Worm (Caenorhabditis elegans) whole organism, late embryonic: Measurements from ENCODE around the gene vars-1.

ENCODE experiments used
- C08G9.2 ChIP-seq: sonication (generic microtip); optimal IDR thresholded peaks from 2 replicates; lab custom pipeline; 2016; ENCODE audit warnings: mild to moderate bottlenecking, missing genetic modification characterization, moderate library complexity, missing compliant biosample characterization
- F13H6.1 ChIP-seq: sonication (generic microtip); optimal IDR thresholded peaks from 2 replicates; lab custom pipeline; 2016; ENCODE audit warnings: missing genetic modification characterization, missing compliant biosample characterization
- K02D7.2 ChIP-seq: sonication (generic microtip); optimal IDR thresholded peaks from 2 replicates; lab custom pipeline; 2017; ENCODE audit warnings: mild to moderate bottlenecking, missing genetic modification characterization, missing compliant biosample characterization
- K09A11.1 ChIP-seq: sonication (generic microtip); optimal IDR thresholded peaks from 2 replicates; lab custom pipeline; 2017; ENCODE audit warnings: antibody characterized with exemption, mild to moderate bottlenecking, missing genetic modification characterization, missing compliant biosample characterization; ENCODE audit not compliant: insufficient read depth
- ahr-1 ChIP-seq: sonication (generic microtip); optimal IDR thresholded peaks from 2 replicates; lab custom pipeline; 2016; ENCODE audit warnings: missing genetic modification characterization, missing compliant biosample characterization
- ama-1 ChIP-seq: fragments of 150-350 bp; optimal IDR thresholded peaks from 2 replicates; lab custom pipeline; 2014
- ceh-14 ChIP-seq: sonication (generic microtip); optimal IDR thresholded peaks from 2 replicates; lab custom pipeline; 2016; ENCODE audit warnings: missing genotype, missing genetic modification characterization, missing compliant biosample characterization
- ceh-30 ChIP-seq: fragments of 150-350 bp; optimal IDR thresholded peaks from 2 replicates; lab custom pipeline; 2014; ENCODE audit warnings: missing biosample characterization, missing genetic modification characterization
- ceh-31 ChIP-seq: sonication (generic microtip); optimal IDR thresholded peaks from 2 replicates; lab custom pipeline; 2016; ENCODE audit warnings: missing genetic modification characterization, missing compliant biosample characterization
- ceh-34 ChIP-seq: sonication (generic microtip); optimal IDR thresholded peaks from 2 replicates; lab custom pipeline; 2016; ENCODE audit warnings: mild to moderate bottlenecking, missing genetic modification characterization, missing compliant biosample characterization
- ceh-45 ChIP-seq: fragments of 200-800 bp; sonication (Bioruptor generic); IDR thresholded peaks from 2 replicates; pipeline ENCODE4 v1.3.6; 2022; ENCODE audit warnings: missing genetic modification reagents, missing genetic modification characterization, missing compliant biosample characterization
- ceh-6 ChIP-seq: fragments of 200-800 bp; sonication (Bioruptor generic); optimal IDR thresholded peaks from 2 replicates; lab custom pipeline; 2018; ENCODE audit warnings: mild to moderate bottlenecking, missing genetic modification characterization, missing compliant biosample characterization
- ceh-9 ChIP-seq: sonication (generic microtip); optimal IDR thresholded peaks from 2 replicates; lab custom pipeline; 2016; ENCODE audit warnings: mild to moderate bottlenecking, missing genetic modification characterization, inconsistent platforms, missing compliant biosample characterization
- dmd-4 ChIP-seq: sonication (generic microtip); optimal IDR thresholded peaks from 2 replicates; lab custom pipeline; 2016; ENCODE audit warnings: borderline replicate concordance, missing genetic modification characterization, missing compliant biosample characterization
- elt-2 ChIP-seq: sonication (generic microtip); optimal IDR thresholded peaks from 2 replicates; lab custom pipeline; 2016; ENCODE audit warnings: missing genetic modification reagents, missing genetic modification characterization, missing compliant biosample characterization
- elt-4 ChIP-seq: sonication (generic microtip); optimal IDR thresholded peaks from 2 replicates; lab custom pipeline; 2016; ENCODE audit warnings: missing genetic modification characterization, missing compliant biosample characterization
- ets-4 ChIP-seq: sonication (generic microtip); optimal IDR thresholded peaks from 2 replicates; lab custom pipeline; 2016; ENCODE audit warnings: missing genetic modification characterization, missing compliant biosample characterization
- eyg-1 ChIP-seq: sonication (generic microtip); optimal IDR thresholded peaks from 2 replicates; lab custom pipeline; 2016; ENCODE audit warnings: missing genotype, missing genetic modification characterization, missing compliant biosample characterization
- fax-1 ChIP-seq: sonication (generic microtip); optimal IDR thresholded peaks from 2 replicates; lab custom pipeline; 2016; ENCODE audit warnings: missing genotype, missing genetic modification characterization, missing compliant biosample characterization
- fkh-6 ChIP-seq: sonication (generic microtip); optimal IDR thresholded peaks from 2 replicates; lab custom pipeline; 2016; ENCODE audit warnings: missing genetic modification characterization, missing compliant biosample characterization
- hlh-15 ChIP-seq: sonication (generic microtip); optimal IDR thresholded peaks from 2 replicates; lab custom pipeline; 2016; ENCODE audit warnings: missing genetic modification characterization, missing compliant biosample characterization
- hlh-30 ChIP-seq: sonication (generic microtip); optimal IDR thresholded peaks from 2 replicates; lab custom pipeline; 2017; ENCODE audit warnings: antibody characterized with exemption, missing genetic modification characterization, missing compliant biosample characterization; ENCODE audit not compliant: insufficient read depth
- lin-11 ChIP-seq: fragments of 200-800 bp; sonication (Bioruptor generic); optimal IDR thresholded peaks from 2 replicates; lab custom pipeline; 2018; ENCODE audit warnings: mild to moderate bottlenecking, missing genetic modification characterization, missing compliant biosample characterization
- nhr-11 ChIP-seq: fragments of 150-350 bp; optimal IDR thresholded peaks from 2 replicates; lab custom pipeline; 2014; ENCODE audit warnings: missing biosample characterization, missing genetic modification characterization
- nhr-232 ChIP-seq: sonication (generic microtip); optimal IDR thresholded peaks from 2 replicates; lab custom pipeline; 2016; ENCODE audit warnings: missing genetic modification characterization, missing compliant biosample characterization
- odd-2 ChIP-seq: sonication (generic microtip); optimal IDR thresholded peaks from 2 replicates; lab custom pipeline; 2017; ENCODE audit warnings: antibody characterized with exemption, mild to moderate bottlenecking, missing genetic modification characterization, missing compliant biosample characterization
- pag-3 ChIP-seq: sonication (generic microtip); optimal IDR thresholded peaks from 2 replicates; lab custom pipeline; 2016; ENCODE audit warnings: missing compliant biosample characterization, missing genetic modification characterization, borderline replicate concordance
- pha-4 ChIP-seq: fragments of 150-350 bp; optimal IDR thresholded peaks from 2 replicates; lab custom pipeline; 2018; ENCODE audit warnings: missing biosample characterization, missing genetic modification reagents, missing genetic modification characterization
- pros-1 ChIP-seq: fragments of 150-350 bp; optimal IDR thresholded peaks from 2 replicates; lab custom pipeline; 2014; ENCODE audit warnings: missing biosample characterization, missing genetic modification reagents, missing genetic modification characterization
- rnt-1 ChIP-seq: sonication (generic microtip); optimal IDR thresholded peaks from 2 replicates; lab custom pipeline; 2016; ENCODE audit warnings: missing genetic modification characterization, missing compliant biosample characterization
- syd-9 ChIP-seq: sonication (generic microtip); optimal IDR thresholded peaks from 2 replicates; lab custom pipeline; 2016; ENCODE audit warnings: mild to moderate bottlenecking, missing genetic modification characterization, moderate library complexity, missing compliant biosample characterization
- tbx-2 ChIP-seq: sonication (generic microtip); optimal IDR thresholded peaks from 2 replicates; lab custom pipeline; 2016; ENCODE audit warnings: missing genetic modification characterization, missing compliant biosample characterization
- tbx-7 ChIP-seq: sonication (generic microtip); optimal IDR thresholded peaks from 2 replicates; lab custom pipeline; 2016; ENCODE audit warnings: missing genotype, missing genetic modification characterization, missing compliant biosample characterization
- unc-3 ChIP-seq, 2 experiments: fragments of 200-800 bp in 1 of 2; sonication (Bioruptor generic) in 1 of 2; sonication (generic microtip) in 1 of 2; conservative IDR thresholded peaks in 1 of 2; optimal IDR thresholded peaks in 1 of 2; 2 replicates each; pipeline versions ENCODE4 v1.3.6 to Lab custom; 2016 to 2022; ENCODE audit warnings: missing compliant biosample characterization in 2 of 2, missing genetic modification characterization in 2 of 2, missing genetic modification reagents in 1 of 2
- unc-55 ChIP-seq: sonication (generic microtip); optimal IDR thresholded peaks from 2 replicates; lab custom pipeline; 2017; ENCODE audit warnings: missing biosample characterization, missing genetic modification reagents, missing genetic modification characterization
- unc-86 ChIP-seq: sonication (generic microtip); optimal IDR thresholded peaks from 2 replicates; lab custom pipeline; 2016; ENCODE audit warnings: missing genetic modification characterization, missing compliant biosample characterization
- zip-5 ChIP-seq: sonication (generic microtip); optimal IDR thresholded peaks from 2 replicates; lab custom pipeline; 2016; ENCODE audit warnings: missing genetic modification characterization, missing compliant biosample characterization

Gene vars-1

DNA sequence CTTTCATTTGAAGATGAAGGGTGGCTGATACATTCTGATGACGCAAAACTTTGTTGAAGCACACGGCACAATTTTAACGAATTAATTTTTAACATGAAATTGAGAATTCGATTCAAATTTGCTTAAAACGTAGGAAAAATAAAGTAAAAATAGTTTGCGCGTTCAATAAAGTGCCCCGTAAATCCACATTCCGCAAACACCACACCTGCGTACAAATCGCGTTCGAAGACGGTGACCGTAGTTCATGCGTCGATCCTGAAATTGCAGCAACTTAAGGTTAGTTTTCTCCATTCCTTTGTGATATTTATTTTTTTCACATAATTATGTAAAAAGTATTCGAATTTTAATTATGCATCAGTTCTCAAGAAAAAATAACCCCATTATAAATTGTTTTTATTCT is 6.5 kb upstream of the vars-1 start, which contains the start of gene F43H9.3:
Gene F43H9.3, minus strand, starts transcription at position 189 of the 400 bp plus-strand sequence.
- TF ChIP-seq ceh-30 (tag; lab: Kevin White, UChicago), result no peak
- TF ChIP-seq dmd-4 (tag; lab: Kevin White, UChicago), result no peak
- TF ChIP-seq nhr-11 (tag; lab: Kevin White, UChicago), result no peak
- no peak for TF ChIP-seq eyg-1
- no peak for TF ChIP-seq K02D7.2
- no peak for TF ChIP-seq ahr-1 (tag; lab: Kevin White, UChicago)
- no peak for TF ChIP-seq elt-2 (tag; lab: Kevin White, UChicago)
- no peak for TF ChIP-seq tbx-7 (tag; lab: Kevin White, UChicago)
- TF ChIP-seq ceh-45 (GFP tag; lab: Robert Waterston, UW), result no peak

DNA sequence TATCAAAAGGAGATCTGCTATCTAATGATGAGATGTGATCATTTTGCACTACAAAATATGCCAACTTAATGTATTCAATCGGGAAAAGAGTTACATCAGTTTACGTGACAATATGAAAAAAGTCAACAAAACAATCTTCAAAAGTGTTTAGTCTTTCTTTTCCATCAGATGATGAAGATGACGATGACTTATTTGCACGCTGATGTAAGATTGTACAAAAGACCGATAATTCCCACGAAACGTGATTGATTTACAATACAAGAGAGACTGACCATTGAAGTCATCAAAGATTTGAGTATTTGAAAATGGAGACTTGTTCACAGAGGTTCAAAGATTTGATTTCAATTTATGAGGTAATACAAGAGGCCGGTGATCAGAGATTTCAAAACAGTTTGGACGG is 6.0 kb upstream of the vars-1 start:
- no peak for TF ChIP-seq dmd-4 (tag; lab: Kevin White, UChicago)
- TF ChIP-seq pros-1, result no peak
- TF ChIP-seq zip-5 (tag; lab: Kevin White, UChicago), result no peak
- no peak for TF ChIP-seq ceh-9 (tag; lab: Kevin White, UChicago)
- no peak for TF ChIP-seq ets-4 (tag; lab: Kevin White, UChicago)
- no peak for TF ChIP-seq C08G9.2 (tag; lab: Kevin White, UChicago)
- TF ChIP-seq ceh-45 (GFP tag; lab: Robert Waterston, UW), result no peak
- TF ChIP-seq hlh-30 (tag; lab: Kevin White, UChicago), result no peak
- TF ChIP-seq ceh-34, result no peak
- TF ChIP-seq fax-1 (tag; lab: Kevin White, UChicago), result no peak
- no peak for TF ChIP-seq nhr-232 (tag; lab: Kevin White, UChicago)
- no peak for TF ChIP-seq unc-86
- TF ChIP-seq ceh-6 (GFP tag; lab: Kevin White, UChicago), result no peak
- TF ChIP-seq K09A11.1, result no peak
- no peak for TF ChIP-seq rnt-1
- TF ChIP-seq hlh-15 (tag; lab: Kevin White, UChicago), result no peak
- no peak for TF ChIP-seq tbx-2
- TF ChIP-seq elt-4 (tag; lab: Kevin White, UChicago), result no peak
- TF ChIP-seq pag-3 (tag; lab: Kevin White, UChicago), result no peak
- no peak for TF ChIP-seq odd-2 (tag; lab: Kevin White, UChicago)

DNA sequence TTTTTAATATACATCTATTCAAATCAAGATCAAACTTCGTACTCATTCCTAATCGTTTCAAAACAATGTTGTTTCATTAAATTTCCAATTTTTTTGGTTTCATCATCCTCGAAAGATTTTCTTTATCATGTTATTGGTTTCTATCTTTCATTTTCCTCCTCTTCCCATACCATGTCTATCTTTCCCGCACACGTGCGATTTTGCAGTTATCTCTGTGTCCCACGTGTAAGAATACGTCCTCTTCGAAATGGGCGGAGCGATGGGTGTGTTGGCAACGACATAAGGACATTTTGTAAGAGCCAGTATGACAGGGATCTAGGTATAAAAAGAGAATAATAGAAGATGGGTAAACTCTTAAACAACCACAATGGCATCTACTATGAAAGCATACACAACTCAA is 4.9 kb upstream of the vars-1 start, which contains the start of gene F43H9.4:
Gene F43H9.4, plus strand, starts transcription at position 366 of the 400 bp plus-strand sequence.
- TF ChIP-seq F13H6.1 (tag; lab: Kevin White, UChicago) (no peak), ama-1 (no peak), ceh-6 (GFP tag; lab: Kevin White, UChicago) (no peak), pha-4 (tag; lab: Kevin White, UChicago) (no peak), eyg-1 (no peak), ceh-31 (tag; lab: Kevin White, UChicago) (no peak), syd-9 (tag; lab: Kevin White, UChicago) (no peak), unc-55 (GFP tag; lab: Kevin White, UChicago) (no peak), C08G9.2 (tag; lab: Kevin White, UChicago) (no peak), lin-11 (no peak), ceh-14 (no peak), fkh-6 (tag; lab: Kevin White, UChicago) (no peak), unc-3 (GFP tag; conservative IDR thresholded peaks at IDR 0.05; lab: Robert Waterston, UW) (no peak), unc-3 (tag; optimal IDR thresholded peaks at IDR 0.05; lab: Kevin White, UChicago) (no peak), rnt-1 (no peak)
